Fruit fly (Drosophila melanogaster): ENCODE data around the gene RpL40.

Gene RpL40

dm6 chr2L:4196347-4197142 is 31.0 kb upstream of the RpL40 start:
- no peak for TF ChIP-seq CG11617 (GFP tag; optimal IDR thresholded peaks at IDR 0.05)
- no peak for TF ChIP-seq cnc (optimal IDR thresholded peaks at IDR 0.05)
- TF ChIP-seq CG12768 (GFP tag; optimal IDR thresholded peaks at IDR 0.05), result no peak
- TF ChIP-seq cic (GFP tag; optimal IDR thresholded peaks at IDR 0.05), result peak; percentile 24
- no peak for TF ChIP-seq CG7045 (GFP tag; optimal IDR thresholded peaks at IDR 0.05)
- TF ChIP-seq tj (GFP tag; optimal IDR thresholded peaks at IDR 0.05), result peak; percentile 81
- TF ChIP-seq toe (GFP tag; optimal IDR thresholded peaks at IDR 0.05), result no peak
- TF ChIP-seq ovo (GFP tag; optimal IDR thresholded peaks at IDR 0.05), result no peak
- peak; percentile 15 for TF ChIP-seq CG33017 (tag; optimal IDR thresholded peaks at IDR 0.05)
- TF ChIP-seq pad (GFP tag; optimal IDR thresholded peaks at IDR 0.05), result no peak
- peak; percentile 13 for TF ChIP-seq CG14711 (tag; optimal IDR thresholded peaks at IDR 0.05)
- TF ChIP-seq CG7101 (tag; optimal IDR thresholded peaks at IDR 0.05), result no peak
- TF ChIP-seq CG1620 (GFP tag; optimal IDR thresholded peaks at IDR 0.05), result no peak
- TF ChIP-seq kay (GFP tag; ENCODE audit: borderline replicate concordance), result peak; percentile 95
- TF ChIP-seq Mnt (GFP tag; optimal IDR thresholded peaks at IDR 0.05), result no peak
- TF ChIP-seq Crg-1 (GFP tag; optimal IDR thresholded peaks at IDR 0.05), result no peak
- no peak for TF ChIP-seq CG5204 (GFP tag; optimal IDR thresholded peaks at IDR 0.05)
- no peak for TF ChIP-seq Clk (GFP tag; optimal IDR thresholded peaks at IDR 0.05)
- TF ChIP-seq bab1 (GFP tag; optimal IDR thresholded peaks at IDR 0.05), result no peak
- TF ChIP-seq Hr96 (GFP tag; optimal IDR thresholded peaks at IDR 0.05), result no peak

- TF ChIP-seq CG11617 (GFP tag; optimal IDR thresholded peaks at IDR 0.05) (peak; percentile 32), CG7045 (GFP tag; optimal IDR thresholded peaks at IDR 0.05) (peak; percentile 37), Crg-1 (GFP tag; optimal IDR thresholded peaks at IDR 0.05) (no peak), Mnt (GFP tag; optimal IDR thresholded peaks at IDR 0.05) (peak; percentile 22), CG5204 (GFP tag; optimal IDR thresholded peaks at IDR 0.05) (peak; percentile 21), CG14711 (tag; optimal IDR thresholded peaks at IDR 0.05) (no peak), pad (GFP tag; optimal IDR thresholded peaks at IDR 0.05) (peak; percentile 77), Clk (GFP tag; optimal IDR thresholded peaks at IDR 0.05) (peak; percentile 28)
These were observed 30.2 kb upstream of the RpL40 start for dm6 chr2L:4197143-4197912.

dm6 chr2L:4197913-4198319 is 29.6 kb upstream of the RpL40 start, which contains the start of gene Naprt:
Gene Naprt, minus strand, starts transcription at chr2L:4198071.
- no peak for TF ChIP-seq Clk (GFP tag; optimal IDR thresholded peaks at IDR 0.05)
- peak; percentile 4 for TF ChIP-seq CG1620 (GFP tag; optimal IDR thresholded peaks at IDR 0.05)
- TF ChIP-seq CG14711 (tag; optimal IDR thresholded peaks at IDR 0.05), result no peak
- TF ChIP-seq bab1 (GFP tag; optimal IDR thresholded peaks at IDR 0.05), result no peak
- TF ChIP-seq cic (GFP tag; optimal IDR thresholded peaks at IDR 0.05), result peak; percentile 82
- TF ChIP-seq CG12768 (GFP tag; optimal IDR thresholded peaks at IDR 0.05), result peak; percentile 17
- TF ChIP-seq tj (GFP tag; optimal IDR thresholded peaks at IDR 0.05), result peak; percentile 5
- TF ChIP-seq kay (GFP tag; ENCODE audit: borderline replicate concordance), result peak; percentile 34
- TF ChIP-seq Hr96 (GFP tag; optimal IDR thresholded peaks at IDR 0.05), result no peak
- TF ChIP-seq CG5204 (GFP tag; optimal IDR thresholded peaks at IDR 0.05), result no peak
- no peak for TF ChIP-seq Crg-1 (GFP tag; optimal IDR thresholded peaks at IDR 0.05)
- no peak for TF ChIP-seq cnc (optimal IDR thresholded peaks at IDR 0.05)
- no peak for TF ChIP-seq CG7045 (GFP tag; optimal IDR thresholded peaks at IDR 0.05)
- no peak for TF ChIP-seq CG11617 (GFP tag; optimal IDR thresholded peaks at IDR 0.05)
- TF ChIP-seq ovo (GFP tag; optimal IDR thresholded peaks at IDR 0.05), result no peak
- TF ChIP-seq CG33017 (tag; optimal IDR thresholded peaks at IDR 0.05), result no peak
- TF ChIP-seq pad (GFP tag; optimal IDR thresholded peaks at IDR 0.05), result peak; percentile 34
- TF ChIP-seq CG7101 (tag; optimal IDR thresholded peaks at IDR 0.05), result no peak
- TF ChIP-seq toe (GFP tag; optimal IDR thresholded peaks at IDR 0.05), result peak; percentile 41
- no peak for TF ChIP-seq Mnt (GFP tag; optimal IDR thresholded peaks at IDR 0.05)

- TF ChIP-seq CG1620 (GFP tag; optimal IDR thresholded peaks at IDR 0.05), result no peak
- TF ChIP-seq CG5204 (GFP tag; optimal IDR thresholded peaks at IDR 0.05), result no peak
- TF ChIP-seq CG33017 (tag; optimal IDR thresholded peaks at IDR 0.05), result no peak
- no peak for TF ChIP-seq Mnt (GFP tag; optimal IDR thresholded peaks at IDR 0.05)
- TF ChIP-seq cic (GFP tag; optimal IDR thresholded peaks at IDR 0.05), result no peak
- no peak for TF ChIP-seq CG7101 (tag; optimal IDR thresholded peaks at IDR 0.05)
- TF ChIP-seq cnc (optimal IDR thresholded peaks at IDR 0.05), result no peak
- TF ChIP-seq CG12768 (GFP tag; optimal IDR thresholded peaks at IDR 0.05), result no peak
These were observed 16.2 kb upstream of the RpL40 start for dm6 chr2L:4211335-4211753.

dm6 chr2L:4218820-4219219 is 8.7 kb upstream of the RpL40 start:
- TF ChIP-seq Crg-1 (GFP tag; optimal IDR thresholded peaks at IDR 0.05), result no peak
- no peak for TF ChIP-seq CG14711 (tag; optimal IDR thresholded peaks at IDR 0.05)
- TF ChIP-seq pad (GFP tag; optimal IDR thresholded peaks at IDR 0.05), result no peak
- TF ChIP-seq CG5204 (GFP tag; optimal IDR thresholded peaks at IDR 0.05), result no peak
- TF ChIP-seq CG1620 (GFP tag; optimal IDR thresholded peaks at IDR 0.05), result no peak
- no peak for TF ChIP-seq CG7045 (GFP tag; optimal IDR thresholded peaks at IDR 0.05)
